Fruit fly (Drosophila melanogaster): ENCODE data around the gene Polr3D.

Gene Polr3D

dm6 chr3L:18114038-18114926 is 4.9 kb upstream of the Polr3D start:
- TF ChIP-seq Sin3A (optimal IDR thresholded peaks at IDR 0.05) (no peak), h (optimal IDR thresholded peaks at IDR 0.05) (peak; percentile 90)

- TF ChIP-seq h (optimal IDR thresholded peaks at IDR 0.05) (no peak), Sin3A (optimal IDR thresholded peaks at IDR 0.05) (no peak), ttk (optimal IDR thresholded peaks at IDR 0.05) (no peak), Myc (optimal IDR thresholded peaks at IDR 0.05) (no peak), psq (optimal IDR thresholded peaks at IDR 0.05) (no peak), insv (optimal IDR thresholded peaks at IDR 0.05) (no peak)
Observed at dm6 chr3L:18112669-18113068, 3.3 kb upstream of the Polr3D start, which contains the start of the genes CG32195 and CG7341. CG32195 (plus strand) TSS chr3L:18112959. CG7341 (plus strand) TSS chr3L:18112959.

- TF ChIP-seq insv (optimal IDR thresholded peaks at IDR 0.05) (no peak), Sin3A (optimal IDR thresholded peaks at IDR 0.05) (no peak)
Observed at dm6 chr3L:18106021-18106944, 3.1 kb downstream of the Polr3D start, which contains the start of the genes CG13698 and mRpS26. CG13698 (minus strand) TSS chr3L:18106149. mRpS26 (plus strand) TSS chr3L:18106579.

- TF ChIP-seq h (optimal IDR thresholded peaks at IDR 0.05) (no peak), Myc (optimal IDR thresholded peaks at IDR 0.05) (no peak), ttk (optimal IDR thresholded peaks at IDR 0.05) (no peak), Sin3A (optimal IDR thresholded peaks at IDR 0.05) (no peak), insv (optimal IDR thresholded peaks at IDR 0.05) (no peak), psq (optimal IDR thresholded peaks at IDR 0.05) (no peak)
Observed at dm6 chr3L:18105343-18106020, 3.9 kb downstream of the Polr3D start.

- no peak for TF ChIP-seq psq (optimal IDR thresholded peaks at IDR 0.05)
- TF ChIP-seq h (optimal IDR thresholded peaks at IDR 0.05): no peak
- no peak for TF ChIP-seq insv (optimal IDR thresholded peaks at IDR 0.05)
- TF ChIP-seq Sin3A (optimal IDR thresholded peaks at IDR 0.05): no peak
- no peak for TF ChIP-seq Myc (optimal IDR thresholded peaks at IDR 0.05)
- TF ChIP-seq ttk (optimal IDR thresholded peaks at IDR 0.05): no peak
Observed at dm6 chr3L:18102161-18102565, 7.2 kb downstream of the Polr3D start.

- TF ChIP-seq psq (optimal IDR thresholded peaks at IDR 0.05) (no peak), Myc (optimal IDR thresholded peaks at IDR 0.05) (no peak), h (optimal IDR thresholded peaks at IDR 0.05) (no peak), Sin3A (optimal IDR thresholded peaks at IDR 0.05) (no peak), ttk (optimal IDR thresholded peaks at IDR 0.05) (no peak), insv (optimal IDR thresholded peaks at IDR 0.05) (no peak)
Observed at dm6 chr3L:18101421-18101996, 7.9 kb downstream of the Polr3D start.

dm6 chr3L:18099715-18100114 is 9.7 kb downstream of the Polr3D start:
- TF ChIP-seq ttk (optimal IDR thresholded peaks at IDR 0.05) (no peak), Myc (optimal IDR thresholded peaks at IDR 0.05) (no peak), psq (optimal IDR thresholded peaks at IDR 0.05) (no peak), Sin3A (optimal IDR thresholded peaks at IDR 0.05) (no peak), insv (optimal IDR thresholded peaks at IDR 0.05) (no peak), h (optimal IDR thresholded peaks at IDR 0.05) (no peak)

- TF ChIP-seq h (optimal IDR thresholded peaks at IDR 0.05) (no peak), psq (optimal IDR thresholded peaks at IDR 0.05) (no peak), Myc (optimal IDR thresholded peaks at IDR 0.05) (no peak), ttk (optimal IDR thresholded peaks at IDR 0.05) (no peak), Sin3A (optimal IDR thresholded peaks at IDR 0.05) (no peak), insv (optimal IDR thresholded peaks at IDR 0.05) (no peak)
Observed at dm6 chr3L:18096726-18097125, 12.6 kb downstream of the Polr3D start.

- TF ChIP-seq insv (optimal IDR thresholded peaks at IDR 0.05): no peak
- no peak for TF ChIP-seq Myc (optimal IDR thresholded peaks at IDR 0.05)
- no peak for TF ChIP-seq ttk (optimal IDR thresholded peaks at IDR 0.05)
- no peak for TF ChIP-seq h (optimal IDR thresholded peaks at IDR 0.05)
- no peak for TF ChIP-seq Sin3A (optimal IDR thresholded peaks at IDR 0.05)
Observed at dm6 chr3L:18093875-18094274, 15.5 kb downstream of the Polr3D start.

dm6 chr3L:18088027-18088426 is 21.3 kb downstream of the Polr3D start:
- TF ChIP-seq Myc (optimal IDR thresholded peaks at IDR 0.05): no peak

- TF ChIP-seq insv (optimal IDR thresholded peaks at IDR 0.05) (no peak), Myc (optimal IDR thresholded peaks at IDR 0.05) (no peak), h (optimal IDR thresholded peaks at IDR 0.05) (no peak), ttk (optimal IDR thresholded peaks at IDR 0.05) (no peak), Sin3A (optimal IDR thresholded peaks at IDR 0.05) (no peak), psq (optimal IDR thresholded peaks at IDR 0.05) (no peak)
Observed at dm6 chr3L:18086754-18087685, 22.4 kb downstream of the Polr3D start, which contains the start of gene CG34253. CG34253 (minus strand) TSS chr3L:18087320.

Data from Kc167 (cell line).